Worm (Caenorhabditis elegans): Measurements from ENCODE around the gene T08G5.3.
A peak's percentile ranks its signal among the peaks of the same experiment; 100 is the strongest.

T08G5.3 gene

DNA sequence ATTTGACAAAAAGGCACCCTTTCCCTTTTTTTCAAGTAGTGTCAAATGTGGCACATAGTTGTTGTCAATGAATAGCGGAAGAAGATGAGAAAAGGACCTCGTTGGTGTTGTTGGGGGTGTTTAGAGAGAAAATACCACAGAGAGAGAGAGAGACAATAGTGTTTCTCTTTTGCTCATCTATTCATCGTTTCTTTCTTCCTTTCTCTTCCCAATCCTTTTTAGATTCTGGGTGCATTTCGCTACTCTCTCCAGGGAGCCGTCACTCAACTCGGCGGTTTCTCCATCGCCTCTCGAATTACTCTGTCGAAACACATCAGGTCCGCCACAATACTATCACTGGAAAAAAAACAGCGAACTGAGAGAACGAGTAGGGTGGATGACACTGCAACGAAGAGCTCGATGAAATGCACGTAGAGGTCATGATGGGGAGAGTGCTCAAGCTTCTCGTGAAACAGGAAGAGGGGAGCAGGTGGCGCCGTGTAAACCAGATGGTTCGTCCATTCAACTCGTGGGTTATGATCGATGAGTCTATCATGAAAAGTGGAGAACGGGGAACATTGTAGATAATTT lies 23.6 kb downstream of the T08G5.3 start:
- TF ChIP-seq pha-2 (tag; optimal IDR thresholded peaks at IDR 0.05) (no peak), unc-42 (tag; optimal IDR thresholded peaks at IDR 0.05) (peak; percentile 13), unc-55 (GFP tag; optimal IDR thresholded peaks at IDR 0.05) (no peak), pqm-1 (tag; optimal IDR thresholded peaks at IDR 0.05) (no peak), nhr-11 (tag; optimal IDR thresholded peaks at IDR 0.05) (no peak), ahr-1 (tag; optimal IDR thresholded peaks at IDR 0.05) (no peak), ztf-16 (tag; optimal IDR thresholded peaks at IDR 0.05) (no peak), hlh-15 (tag; optimal IDR thresholded peaks at IDR 0.05) (no peak), K09A11.1 (tag; optimal IDR thresholded peaks at IDR 0.05; ENCODE audit: insufficient read depth) (no peak), hlh-8 (tag; optimal IDR thresholded peaks at IDR 0.05) (peak; percentile 21), sox-2 (GFP tag; IDR thresholded peaks at IDR 0.05) (no peak)

DNA sequence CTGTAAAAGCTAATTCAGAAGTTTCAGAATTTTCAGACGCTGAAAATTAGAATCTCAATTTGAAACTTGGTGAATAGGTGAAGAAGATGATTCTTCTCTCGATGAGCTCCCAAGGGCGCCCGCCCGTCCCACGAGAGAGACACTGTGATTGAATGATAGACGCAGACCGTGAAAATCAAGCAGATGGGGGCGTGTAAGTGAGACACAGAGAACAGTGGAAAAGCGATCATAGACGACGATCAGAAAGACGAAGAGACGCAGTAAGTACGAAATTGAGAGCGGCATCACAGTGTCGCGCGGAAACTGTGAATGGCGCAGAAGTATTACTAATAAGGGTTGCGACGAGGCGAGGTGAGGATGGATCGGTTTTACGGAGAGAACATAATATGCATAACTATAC lies 24.9 kb downstream of the T08G5.3 start:
- TF ChIP-seq tbx-2 (tag; optimal IDR thresholded peaks at IDR 0.05) (peak; percentile 44), dmd-4 (tag; optimal IDR thresholded peaks at IDR 0.05; ENCODE audit: borderline replicate concordance) (no peak), ama-1 (optimal IDR thresholded peaks at IDR 0.05) (no peak), lim-6 (tag; optimal IDR thresholded peaks at IDR 0.05) (no peak), ets-4 (tag; optimal IDR thresholded peaks at IDR 0.05) (no peak), che-1 (tag; optimal IDR thresholded peaks at IDR 0.05) (no peak), pag-3 (tag; optimal IDR thresholded peaks at IDR 0.05; ENCODE audit: borderline replicate concordance) (no peak), ceh-30 (tag; optimal IDR thresholded peaks at IDR 0.05) (no peak), ceh-19 (GFP tag; optimal IDR thresholded peaks at IDR 0.05) (no peak), ttx-3 (tag; optimal IDR thresholded peaks at IDR 0.05) (no peak), pha-2 (tag; optimal IDR thresholded peaks at IDR 0.05) (no peak), hlh-13 (GFP tag; optimal IDR thresholded peaks at IDR 0.05) (no peak), mec-3 (tag; optimal IDR thresholded peaks at IDR 0.05; ENCODE audit: borderline replicate concordance) (no peak), nhr-11 (tag; optimal IDR thresholded peaks at IDR 0.05) (no peak), ceh-31 (tag; optimal IDR thresholded peaks at IDR 0.05) (peak; percentile 24), nhr-232 (tag; optimal IDR thresholded peaks at IDR 0.05) (no peak), unc-55 (GFP tag; optimal IDR thresholded peaks at IDR 0.05) (peak; percentile 3), ceh-2 (tag; optimal IDR thresholded peaks at IDR 0.05) (no peak), zip-5 (tag; optimal IDR thresholded peaks at IDR 0.05) (no peak), sox-2 (GFP tag; IDR thresholded peaks at IDR 0.05) (no peak), rnt-1 (tag; optimal IDR thresholded peaks at IDR 0.05) (peak; percentile 22), sdc-2 (tag; optimal IDR thresholded peaks at IDR 0.05) (no peak), C08G9.2 (tag; optimal IDR thresholded peaks at IDR 0.05) (peak; percentile 39), K02D7.2 (tag; optimal IDR thresholded peaks at IDR 0.05) (no peak), ceh-34 (tag; optimal IDR thresholded peaks at IDR 0.05) (peak; percentile 50), ceh-18 (tag; optimal IDR thresholded peaks at IDR 0.05) (peak; percentile 28), nfya-1 (tag; optimal IDR thresholded peaks at IDR 0.05) (peak; percentile 11), hlh-30 (tag; optimal IDR thresholded peaks at IDR 0.05; ENCODE audit: insufficient read depth) (no peak)

DNA sequence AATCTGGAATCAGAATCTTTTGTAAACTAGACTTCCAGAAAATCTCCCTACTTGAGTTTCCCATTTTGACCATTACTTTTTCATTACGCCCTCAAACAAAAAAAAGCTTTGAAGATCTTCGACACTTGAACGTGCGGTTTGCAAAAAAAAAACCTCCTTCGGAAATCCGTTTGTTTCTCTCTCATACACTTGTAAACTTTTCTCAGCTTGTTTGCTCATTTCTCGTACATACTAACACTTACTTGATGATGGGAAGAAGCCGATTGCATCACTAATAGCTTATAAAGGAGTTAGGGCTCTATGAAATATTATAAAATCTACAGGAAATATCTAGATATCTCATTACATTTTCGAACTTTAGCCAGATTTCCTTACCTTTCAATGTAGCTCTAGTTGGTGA lies 25.4 kb downstream of the T08G5.3 start:
- TF ChIP-seq syd-9 (tag; optimal IDR thresholded peaks at IDR 0.05) (no peak), dmd-4 (tag; optimal IDR thresholded peaks at IDR 0.05; ENCODE audit: borderline replicate concordance) (no peak), F13H6.1 (tag; optimal IDR thresholded peaks at IDR 0.05) (no peak), hlh-13 (GFP tag; optimal IDR thresholded peaks at IDR 0.05) (no peak), ceh-45 (GFP tag; IDR thresholded peaks at IDR 0.05) (no peak), fkh-6 (tag; optimal IDR thresholded peaks at IDR 0.05) (no peak), pat-9 (tag; optimal IDR thresholded peaks at IDR 0.05) (no peak), unc-55 (GFP tag; optimal IDR thresholded peaks at IDR 0.05) (no peak), dve-1 (tag; optimal IDR thresholded peaks at IDR 0.05) (no peak), ceh-48 (tag; optimal IDR thresholded peaks at IDR 0.05) (no peak)
